Fruit fly (Drosophila melanogaster) whole organism, prepupa: ENCODE data around the gene Teh1.

ENCODE experiments used
- CG10631 ChIP-seq: fragments of 200-800 bp; sonication (Bioruptor generic); optimal IDR thresholded peaks from 2 replicates; lab custom pipeline; 2016; ENCODE audit warnings: missing biosample characterization, missing genetic modification characterization
- CG11294 ChIP-seq: fragments of 200-800 bp; sonication (Bioruptor generic); IDR thresholded peaks from 2 replicates; pipeline ENCODE4 v1.3.6; 2022; ENCODE audit warnings: missing biosample characterization, missing genetic modification characterization
- CG11762 ChIP-seq: fragments of 200-800 bp; sonication (Bioruptor generic); optimal IDR thresholded peaks from 3 replicates; lab custom pipeline; 2016; ENCODE audit warnings: missing biosample characterization, missing genetic modification characterization; ENCODE audit not compliant: insufficient read depth
- CG15336 ChIP-seq: fragments of 200-800 bp; sonication (Bioruptor generic); IDR thresholded peaks from 2 replicates; pipeline ENCODE4 v1.3.6; 2022; ENCODE audit warnings: missing biosample characterization, missing genetic modification characterization
- CG32006 ChIP-seq: fragments of 200-800 bp; sonication (Bioruptor generic); optimal IDR thresholded peaks from 3 replicates; lab custom pipeline; 2017; ENCODE audit warnings: missing biosample characterization, mild to moderate bottlenecking, missing genetic modification characterization
- Ets96B ChIP-seq: fragments of 200-800 bp; optimal IDR thresholded peaks from 2 replicates; lab custom pipeline; 2019; ENCODE audit warnings: missing biosample characterization, mild to moderate bottlenecking, missing genetic modification characterization, moderate library complexity
- OdsH ChIP-seq: fragments of 200-800 bp; sonication (Bioruptor generic); optimal IDR thresholded peaks from 3 replicates; lab custom pipeline; 2016; ENCODE audit warnings: missing biosample characterization, missing genetic modification characterization
- Sox14 ChIP-seq: fragments of 200-800 bp; sonication (Bioruptor generic); optimal IDR thresholded peaks from 3 replicates; lab custom pipeline; 2016; ENCODE audit warnings: missing biosample characterization, missing genetic modification characterization
- fd59A ChIP-seq: fragments of 200-800 bp; sonication (Bioruptor generic); optimal IDR thresholded peaks from 2 replicates; lab custom pipeline; 2017; ENCODE audit warnings: missing biosample characterization, mild to moderate bottlenecking, missing genetic modification characterization, missing genetic modification reagents

- TF ChIP-seq fd59A (GFP tag; lab: Kevin White, UChicago) (no peak), OdsH (GFP tag; lab: Kevin White, UChicago) (no peak), Sox14 (no peak), CG11294 (GFP tag; lab: Robert Waterston, UW) (no peak), CG10631 (GFP tag; lab: Kevin White, UChicago) (no peak), CG15336 (no peak), CG32006 (GFP tag; lab: Kevin White, UChicago) (no peak), Ets96B (no peak), CG11762 (GFP tag; lab: Kevin White, UChicago) (no peak)
These were observed 51.0 kb downstream of the Teh1 start, which contains the start of gene CG16904 for dm6 chr3R:9816879-9817278.
